Worm (Caenorhabditis elegans) whole organism, L4 larva: ENCODE results near the gene vps-53.

Experiments used
- D1046.2 ChIP-seq: fragments of 200-800 bp; sonication (Bioruptor generic); IDR thresholded peaks from 2 replicates; pipeline ENCODE4 v1.3.6; 2022; ENCODE audit warnings: missing genetic modification characterization, missing compliant biosample characterization
- F26F4.8 ChIP-seq: fragments of 200-800 bp; sonication (Bioruptor generic); conservative IDR thresholded peaks from 2 replicates; pipeline ENCODE4 v1.3.6; 2022; ENCODE audit warnings: missing genetic modification characterization, missing compliant biosample characterization
- F44E2.7 ChIP-seq: fragments of 200-800 bp; sonication (Bioruptor generic); IDR thresholded peaks from 2 replicates; pipeline ENCODE4 v2.1.2; 2022; ENCODE audit warnings: missing genetic modification characterization, missing compliant biosample characterization
- F49E8.2 ChIP-seq: sonication (generic microtip); optimal IDR thresholded peaks from 2 replicates; lab custom pipeline; 2016; ENCODE audit warnings: missing compliant biosample characterization, mild to moderate bottlenecking, missing genetic modification characterization, borderline replicate concordance
- R02D3.7 ChIP-seq: fragments of 150-350 bp; sonication (generic microtip); optimal IDR thresholded peaks from 3 replicates; lab custom pipeline; 2014; ENCODE audit warnings: missing biosample characterization, missing genetic modification characterization
- T20F7.1 ChIP-seq: fragments of 200-800 bp; sonication (Bioruptor generic); optimal IDR thresholded peaks from 2 replicates; lab custom pipeline; 2018; ENCODE audit warnings: mild to moderate bottlenecking, missing genetic modification characterization, missing compliant biosample characterization
- T26A8.4 ChIP-seq: fragments of 200-800 bp; sonication (Bioruptor generic); IDR thresholded peaks from 2 replicates; pipeline ENCODE4 v1.3.6; 2022; ENCODE audit warnings: missing genetic modification characterization, missing compliant biosample characterization
- Y105C5A.15 ChIP-seq: fragments of 200-800 bp; sonication (Bioruptor generic); IDR thresholded peaks from 2 replicates; pipeline ENCODE4 v1.3.6; 2022; ENCODE audit warnings: missing genetic modification characterization, missing compliant biosample characterization
- Y48G9A.11 ChIP-seq: fragments of 200-800 bp; sonication (Bioruptor generic); IDR thresholded peaks from 2 replicates; pipeline ENCODE4 v1.3.6; 2022; ENCODE audit warnings: missing genetic modification reagents, missing genetic modification characterization, missing compliant biosample characterization
- Y75B8A.6 ChIP-seq: fragments of 200-800 bp; sonication (Bioruptor generic); IDR thresholded peaks from 2 replicates; pipeline ENCODE4 v1.3.6; 2022; ENCODE audit warnings: missing genetic modification reagents, missing genetic modification characterization, missing compliant biosample characterization
- ZK546.5 ChIP-seq, 2 experiments: sonication (generic microtip); optimal IDR thresholded peaks; 2 replicates each; lab custom pipeline; 2017; ENCODE audit warnings: missing biosample characterization in 2 of 2, missing genetic modification characterization in 2 of 2
- aha-1 ChIP-seq: fragments of 150-350 bp; peaks from one replicate; lab custom pipeline; 2014; ENCODE audit warnings: missing biosample characterization, missing genetic modification characterization
- ama-1 ChIP-seq: fragments of 150-350 bp; optimal IDR thresholded peaks from 2 replicates; lab custom pipeline; 2014; ENCODE audit warnings: inconsistent platforms, mixed read lengths
- ceh-28 ChIP-seq: fragments of 150-350 bp; optimal IDR thresholded peaks from 2 replicates; lab custom pipeline; 2014; ENCODE audit warnings: missing biosample characterization, missing genetic modification reagents, missing genetic modification characterization
- ceh-32 ChIP-seq: sonication (generic microtip); optimal IDR thresholded peaks from 2 replicates; lab custom pipeline; 2016; ENCODE audit warnings: mild to moderate bottlenecking, missing genetic modification characterization, missing compliant biosample characterization; ENCODE audit not compliant: poor library complexity
- ceh-62 ChIP-seq: sonication (generic microtip); optimal IDR thresholded peaks from 2 replicates; lab custom pipeline; 2017; ENCODE audit warnings: missing biosample characterization, missing genetic modification characterization
- ceh-82 ChIP-seq: sonication (generic microtip); optimal IDR thresholded peaks from 2 replicates; lab custom pipeline; 2017; ENCODE audit warnings: missing biosample characterization, missing genetic modification characterization
- cey-2 ChIP-seq: sonication (generic microtip); optimal IDR thresholded peaks from 3 replicates; lab custom pipeline; 2017; ENCODE audit warnings: missing genetic modification characterization, mild to moderate bottlenecking, missing compliant biosample characterization, antibody characterized with exemption, borderline replicate concordance; ENCODE audit not compliant: insufficient read depth
- ctbp-1 ChIP-seq: fragments of 200-800 bp; sonication (Bioruptor generic); IDR thresholded peaks from 2 replicates; pipeline ENCODE4 v1.3.6; 2022; ENCODE audit warnings: missing genetic modification reagents, missing genetic modification characterization, missing compliant biosample characterization
- daf-8 ChIP-seq: fragments of 200-800 bp; sonication (Bioruptor generic); IDR thresholded peaks from 2 replicates; pipeline ENCODE4 v1.3.6; 2022; ENCODE audit warnings: missing genetic modification characterization, missing compliant biosample characterization
- dmd-8 ChIP-seq: fragments of 200-800 bp; sonication (Bioruptor generic); IDR thresholded peaks from 2 replicates; pipeline ENCODE4 v1.3.6; 2022; ENCODE audit warnings: missing genetic modification characterization, missing compliant biosample characterization
- dmd-9 ChIP-seq: fragments of 200-800 bp; sonication (Bioruptor generic); IDR thresholded peaks from 2 replicates; pipeline ENCODE4 v1.3.6; 2022; ENCODE audit warnings: missing genetic modification reagents, missing genetic modification characterization, missing compliant biosample characterization
- dpl-1 ChIP-seq: fragments of 150-350 bp; optimal IDR thresholded peaks from 2 replicates; lab custom pipeline; 2014; ENCODE audit warnings: missing biosample characterization, missing genetic modification reagents, missing genetic modification characterization
- fkh-10 ChIP-seq: fragments of 150-350 bp; optimal IDR thresholded peaks from 2 replicates; lab custom pipeline; 2014; ENCODE audit warnings: missing biosample characterization, missing genetic modification reagents, missing genetic modification characterization
- fos-1 ChIP-seq: fragments of 150-350 bp; optimal IDR thresholded peaks from 2 replicates; lab custom pipeline; 2014; ENCODE audit warnings: missing biosample characterization, missing genetic modification characterization
- hmg-1.1 ChIP-seq: fragments of 200-800 bp; sonication (Bioruptor generic); IDR thresholded peaks from 2 replicates; pipeline ENCODE4 v1.3.6; 2022; ENCODE audit warnings: missing genetic modification reagents, missing genetic modification characterization, missing compliant biosample characterization
- lin-1 ChIP-seq: fragments of 200-800 bp; sonication (Bioruptor generic); IDR thresholded peaks from 2 replicates; pipeline ENCODE4 v1.3.6; 2022; ENCODE audit warnings: missing genetic modification reagents, missing genetic modification characterization, missing compliant biosample characterization
- lin-38 ChIP-seq: fragments of 200-800 bp; sonication (Bioruptor generic); IDR thresholded peaks from 2 replicates; pipeline ENCODE4 v1.3.6; 2022; ENCODE audit warnings: missing genetic modification reagents, missing genetic modification characterization, missing compliant biosample characterization
- lir-3 ChIP-seq: sonication (generic microtip); optimal IDR thresholded peaks from 2 replicates; lab custom pipeline; 2016; ENCODE audit warnings: mild to moderate bottlenecking, missing genetic modification characterization, missing compliant biosample characterization
- lsy-2 ChIP-seq, 2 experiments: fragments of 150-350 bp in 1 of 2; sonication (generic microtip) in 1 of 2; optimal IDR thresholded peaks; 2 replicates each; lab custom pipeline; 2014 to 2017; ENCODE audit warnings: missing biosample characterization in 2 of 2, missing genetic modification characterization in 2 of 2
- madf-5 ChIP-seq, 2 experiments: fragments of 200-800 bp; sonication (Bioruptor generic); IDR thresholded peaks; 2 replicates each; pipeline ENCODE4 v1.3.6; 2022; ENCODE audit warnings: missing compliant biosample characterization in 2 of 2, missing genetic modification characterization in 2 of 2
- mdt-29 ChIP-seq: fragments of 200-800 bp; sonication (Bioruptor generic); IDR thresholded peaks from 2 replicates; pipeline ENCODE4 v1.3.6; 2022; ENCODE audit warnings: missing genetic modification reagents, missing genetic modification characterization, missing compliant biosample characterization
- mxl-3 ChIP-seq: fragments of 200-800 bp; sonication (Bioruptor generic); optimal IDR thresholded peaks from 2 replicates; lab custom pipeline; 2018; ENCODE audit warnings: mild to moderate bottlenecking, missing genetic modification characterization, missing compliant biosample characterization
- nhr-10 ChIP-seq: fragments of 150-350 bp; optimal IDR thresholded peaks from 2 replicates; lab custom pipeline; 2014; ENCODE audit warnings: missing biosample characterization, missing genetic modification characterization
- nhr-102 ChIP-seq: sonication (generic microtip); optimal IDR thresholded peaks from 2 replicates; lab custom pipeline; 2016; ENCODE audit warnings: mild to moderate bottlenecking, missing genetic modification characterization, moderate library complexity, missing compliant biosample characterization
- nhr-11 ChIP-seq: fragments of 150-350 bp; optimal IDR thresholded peaks from 2 replicates; lab custom pipeline; 2014; ENCODE audit warnings: missing biosample characterization, missing genetic modification characterization
- nhr-111 ChIP-seq: fragments of 200-800 bp; sonication (Bioruptor generic); optimal IDR thresholded peaks from 2 replicates; lab custom pipeline; 2018; ENCODE audit warnings: mild to moderate bottlenecking, missing genetic modification characterization, missing compliant biosample characterization
- nhr-25 ChIP-seq: sonication (generic microtip); optimal IDR thresholded peaks from 2 replicates; lab custom pipeline; 2017; ENCODE audit warnings: missing genetic modification characterization, mild to moderate bottlenecking, missing compliant biosample characterization, antibody characterized with exemption, moderate library complexity, borderline replicate concordance; ENCODE audit not compliant: insufficient read depth
- nhr-41 ChIP-seq: fragments of 200-800 bp; sonication (Bioruptor generic); IDR thresholded peaks from 2 replicates; pipeline ENCODE4 v1.3.6; 2022; ENCODE audit warnings: missing genetic modification reagents, missing genetic modification characterization, missing compliant biosample characterization
- nhr-48 ChIP-seq: sonication (generic microtip); optimal IDR thresholded peaks from 2 replicates; lab custom pipeline; 2016; ENCODE audit warnings: mild to moderate bottlenecking, missing genetic modification characterization, missing compliant biosample characterization
- pqm-1 ChIP-seq: sonication (generic microtip); optimal IDR thresholded peaks from 2 replicates; lab custom pipeline; 2017; ENCODE audit warnings: missing biosample characterization, missing genetic modification characterization
- rbr-2 ChIP-seq: sonication (generic microtip); optimal IDR thresholded peaks from 2 replicates; lab custom pipeline; 2016; ENCODE audit warnings: missing genotype, missing genetic modification characterization, missing compliant biosample characterization
- set-16 ChIP-seq: fragments of 200-800 bp; sonication (Bioruptor generic); IDR thresholded peaks from 2 replicates; pipeline ENCODE4 v1.3.6; 2022; ENCODE audit warnings: missing genetic modification reagents, missing genetic modification characterization, missing compliant biosample characterization
- skn-1 ChIP-seq: fragments of 150-350 bp; optimal IDR thresholded peaks from 2 replicates; lab custom pipeline; 2014; ENCODE audit warnings: missing biosample characterization, missing genetic modification characterization
- snpc-1.2 ChIP-seq: fragments of 200-800 bp; sonication (Bioruptor generic); IDR thresholded peaks from 2 replicates; pipeline ENCODE4 v1.3.6; 2022; ENCODE audit warnings: missing genetic modification reagents, missing genetic modification characterization, missing compliant biosample characterization
- spr-1 ChIP-seq: sonication (generic microtip); optimal IDR thresholded peaks from 2 replicates; lab custom pipeline; 2016; ENCODE audit warnings: mild to moderate bottlenecking, missing genetic modification characterization, missing compliant biosample characterization
- tra-1 ChIP-seq: fragments of 200-800 bp; sonication (Bioruptor generic); IDR thresholded peaks from 2 replicates; pipeline ENCODE4 v1.3.6; 2022; ENCODE audit warnings: missing genetic modification reagents, missing genetic modification characterization, missing compliant biosample characterization
- unc-130 ChIP-seq: sonication (generic microtip); optimal IDR thresholded peaks from 2 replicates; lab custom pipeline; 2016; ENCODE audit warnings: missing genetic modification reagents, missing genetic modification characterization, missing compliant biosample characterization
- unc-39 ChIP-seq: sonication (generic microtip); optimal IDR thresholded peaks from 2 replicates; lab custom pipeline; 2017; ENCODE audit warnings: missing biosample characterization, missing genetic modification characterization
- unc-62 ChIP-seq, 3 experiments: fragments of 150-350 bp in 1 of 3; sonication (generic microtip); optimal IDR thresholded peaks in 2 of 3; peaks in 1 of 3; 1 replicate in 1 of 3; 2 replicates in 2 of 3; lab custom pipeline; 2014 to 2017; ENCODE audit warnings: missing biosample characterization in 3 of 3, missing genetic modification characterization in 3 of 3, missing genetic modification reagents in 3 of 3, missing genotype in 1 of 3
- zag-1 ChIP-seq: fragments of 150-350 bp; optimal IDR thresholded peaks from 2 replicates; lab custom pipeline; 2014; ENCODE audit warnings: missing biosample characterization, missing genetic modification characterization
- zfp-2 ChIP-seq: sonication (generic microtip); optimal IDR thresholded peaks from 2 replicates; lab custom pipeline; 2016; ENCODE audit warnings: mild to moderate bottlenecking, missing genetic modification characterization, missing compliant biosample characterization

vps-53 gene

ce11 chrIII:9783133-9783590 lies 25.8 kb upstream of the vps-53 start (continued):
- TF ChIP-seq lir-3, result no peak
- 0 out of 2 replicates have a peak, but pooled peaks have one; percentile 7 for TF ChIP-seq Y105C5A.15 (GFP tag; lab: Robert Waterston, UW)
- no peak for TF ChIP-seq ZK546.5 (tag; optimal IDR thresholded peaks at IDR 0.05; lab: Kevin White, UChicago)
- peak; percentile 68 for TF ChIP-seq ama-1 (lab: Kevin White, UChicago)
- no peak for TF ChIP-seq Y75B8A.6 (GFP tag; lab: Robert Waterston, UW)
- no peak for TF ChIP-seq unc-62 (GFP tag; optimal IDR thresholded peaks at IDR 0.05 in 1 of 2; lab: Kevin White, UChicago)
- no peak for TF ChIP-seq unc-62 (tag; optimal IDR thresholded peaks at IDR 0.05; lab: Kevin White, UChicago)
- TF ChIP-seq lsy-2 (tag; optimal IDR thresholded peaks at IDR 0.05; lab: Kevin White, UChicago), result peak in 1 of 2 experiments; percentile 50
- no peak for TF ChIP-seq zag-1 (tag; lab: Kevin White, UChicago)
- TF ChIP-seq mxl-3, result no peak
- no peak for TF ChIP-seq ceh-82
- TF ChIP-seq skn-1 (tag; lab: Kevin White, UChicago), result no peak
- peak; percentile 11 for TF ChIP-seq nhr-25 (tag; lab: Kevin White, UChicago)
- TF ChIP-seq D1046.2, result no peak
- no peak for TF ChIP-seq madf-5 (GFP tag; IDR thresholded peaks at IDR 0.05; lab: Robert Waterston, UW)
- TF ChIP-seq mdt-29 (GFP tag; lab: Robert Waterston, UW), result no peak
- TF ChIP-seq cey-2 (tag; lab: Kevin White, UChicago), result no peak
- TF ChIP-seq T20F7.1, result peak; percentile 47
- TF ChIP-seq dmd-8, result no peak
- TF ChIP-seq set-16 (GFP tag; lab: Robert Waterston, UW), result no peak
- TF ChIP-seq aha-1, result peak; percentile 26
- peak; percentile 26 for TF ChIP-seq nhr-48
- TF ChIP-seq F49E8.2 (tag; lab: Kevin White, UChicago), result no peak
- TF ChIP-seq lin-38 (GFP tag; lab: Robert Waterston, UW), result peak; percentile 62
- TF ChIP-seq spr-1 (tag; lab: Kevin White, UChicago), result peak; percentile 26
- no peak for TF ChIP-seq Y48G9A.11 (GFP tag; lab: Robert Waterston, UW)
- no peak for TF ChIP-seq dmd-9 (GFP tag; lab: Robert Waterston, UW)
- no peak for TF ChIP-seq nhr-10 (tag; lab: Kevin White, UChicago)
- no peak for TF ChIP-seq ceh-32 (tag; lab: Kevin White, UChicago)
- no peak for TF ChIP-seq unc-39
- TF ChIP-seq zfp-2 (tag; lab: Kevin White, UChicago), result no peak
- TF ChIP-seq daf-8 (GFP tag; lab: Robert Waterston, UW), result no peak
- TF ChIP-seq fkh-10 (GFP tag; lab: Kevin White, UChicago), result no peak
- peak; percentile 36; the same call in 1 of the 2 replicates for TF ChIP-seq hmg-1.1 (GFP tag; lab: Robert Waterston, UW)
- TF ChIP-seq F26F4.8, result no peak
- TF ChIP-seq tra-1 (GFP tag; lab: Robert Waterston, UW), result no peak
- peak; percentile 51 for TF ChIP-seq nhr-111 (GFP tag; lab: Kevin White, UChicago)
- TF ChIP-seq rbr-2 (tag; lab: Kevin White, UChicago), result no peak
- peak; percentile 73 for TF ChIP-seq nhr-102
- no peak for TF ChIP-seq F44E2.7
- TF ChIP-seq fos-1, result peak; percentile 51
- TF ChIP-seq lin-1 (GFP tag; lab: Robert Waterston, UW), result no peak
- TF ChIP-seq nhr-41 (GFP tag; lab: Robert Waterston, UW), result no peak
- 0 out of 2 replicates have a peak, but pooled peaks have one; percentile 38 for TF ChIP-seq ctbp-1 (GFP tag; lab: Robert Waterston, UW)
- no peak for TF ChIP-seq dpl-1
- no peak for TF ChIP-seq ceh-28
- no peak for TF ChIP-seq nhr-11
- TF ChIP-seq snpc-1.2 (GFP tag; lab: Robert Waterston, UW), result no peak
- TF ChIP-seq ceh-62 (tag; lab: Kevin White, UChicago), result no peak
- no peak for TF ChIP-seq R02D3.7 (tag; lab: Kevin White, UChicago)
- TF ChIP-seq unc-130 (GFP tag; lab: Kevin White, UChicago), result no peak
- no peak for TF ChIP-seq pqm-1 (tag; lab: Kevin White, UChicago)
- TF ChIP-seq T26A8.4 (GFP tag; lab: Robert Waterston, UW), result peak; percentile 55
